Worm (Caenorhabditis elegans) whole organism, young adult: ENCODE measurements around the gene gtf-2H3.

Source experiments
- B0035.1 ChIP-seq: sonication (generic microtip); optimal IDR thresholded peaks from 2 replicates; lab custom pipeline; 2016; ENCODE audit warnings: missing genetic modification characterization, mild to moderate bottlenecking, missing compliant biosample characterization, missing genotype, missing genetic modification reagents
- B0261.1 ChIP-seq: sonication (generic microtip); optimal IDR thresholded peaks from 2 replicates; lab custom pipeline; 2016; ENCODE audit warnings: mild to moderate bottlenecking, missing genetic modification characterization, moderate library complexity, missing compliant biosample characterization
- C17E4.6 ChIP-seq: fragments of 200-800 bp; sonication (Bioruptor generic); IDR thresholded peaks from 2 replicates; pipeline ENCODE4 v1.3.6; 2022; ENCODE audit warnings: missing genetic modification reagents, missing genetic modification characterization, missing compliant biosample characterization
- D2030.7 ChIP-seq: fragments of 200-800 bp; sonication (Bioruptor generic); IDR thresholded peaks from 2 replicates; pipeline ENCODE4 v1.3.6; 2022; ENCODE audit warnings: missing genetic modification reagents, missing genetic modification characterization, missing compliant biosample characterization
- K12H6.12 ChIP-seq: fragments of 200-800 bp; sonication (Bioruptor generic); optimal IDR thresholded peaks from 2 replicates; lab custom pipeline; 2018; ENCODE audit warnings: mild to moderate bottlenecking, missing genetic modification characterization, missing compliant biosample characterization
- Y79H2A.3 ChIP-seq: fragments of 200-800 bp; sonication (Bioruptor generic); conservative IDR thresholded peaks from 2 replicates; pipeline ENCODE4 v1.3.6; 2022; ENCODE audit warnings: missing genetic modification reagents, missing genetic modification characterization, missing compliant biosample characterization
- Y95B8A.8 ChIP-seq: fragments of 200-800 bp; sonication (Bioruptor generic); IDR thresholded peaks from 2 replicates; pipeline ENCODE4 v1.3.6; 2022; ENCODE audit warnings: missing genetic modification reagents, missing genetic modification characterization, missing compliant biosample characterization
- athp-1 ChIP-seq: sonication (generic microtip); optimal IDR thresholded peaks from 2 replicates; lab custom pipeline; 2017; ENCODE audit warnings: mild to moderate bottlenecking, missing genetic modification characterization, missing compliant biosample characterization
- attf-5 ChIP-seq: fragments of 200-800 bp; sonication (Bioruptor generic); optimal IDR thresholded peaks from 2 replicates; lab custom pipeline; 2018; ENCODE audit warnings: mild to moderate bottlenecking, missing genetic modification characterization, missing compliant biosample characterization
- cebp-1 ChIP-seq, 2 experiments: fragments of 200-800 bp in 1 of 2; sonication (Bioruptor generic) in 1 of 2; sonication (generic microtip) in 1 of 2; IDR thresholded peaks in 1 of 2; optimal IDR thresholded peaks in 1 of 2; 2 replicates each; pipeline versions ENCODE4 v1.3.6 to Lab custom; 2017 to 2022; ENCODE audit warnings: missing compliant biosample characterization in 2 of 2, missing genetic modification characterization in 2 of 2, mild to moderate bottlenecking in 1 of 2, missing genetic modification reagents in 1 of 2, moderate library complexity in 1 of 2
- ceh-27 ChIP-seq: fragments of 200-800 bp; sonication (Bioruptor generic); optimal IDR thresholded peaks from 2 replicates; lab custom pipeline; 2018; ENCODE audit warnings: mild to moderate bottlenecking, missing genetic modification characterization, moderate library complexity, missing compliant biosample characterization
- ceh-79 ChIP-seq: sonication (generic microtip); optimal IDR thresholded peaks from 2 replicates; lab custom pipeline; 2017; ENCODE audit warnings: mild to moderate bottlenecking, missing genetic modification characterization, missing compliant biosample characterization
- die-1 ChIP-seq: sonication (generic microtip); optimal IDR thresholded peaks from 2 replicates; lab custom pipeline; 2016; ENCODE audit warnings: missing genotype, mild to moderate bottlenecking, missing genetic modification characterization, missing compliant biosample characterization
- ets-4 ChIP-seq: fragments of 200-800 bp; sonication (Bioruptor generic); optimal IDR thresholded peaks from 2 replicates; lab custom pipeline; 2018; ENCODE audit warnings: mild to moderate bottlenecking, missing genetic modification characterization, missing compliant biosample characterization
- gei-17 ChIP-seq: fragments of 200-800 bp; sonication (Bioruptor generic); optimal IDR thresholded peaks from 2 replicates; lab custom pipeline; 2018; ENCODE audit warnings: mild to moderate bottlenecking, missing genetic modification characterization, missing compliant biosample characterization
- hmg-1.2 ChIP-seq: fragments of 200-800 bp; sonication (Bioruptor generic); IDR thresholded peaks from 2 replicates; pipeline ENCODE4 v1.3.6; 2022; ENCODE audit warnings: missing genetic modification reagents, missing genetic modification characterization, missing compliant biosample characterization
- let-526 ChIP-seq: fragments of 200-800 bp; sonication (Bioruptor generic); IDR thresholded peaks from 2 replicates; pipeline ENCODE4 v1.3.6; 2022; ENCODE audit warnings: missing genetic modification reagents, missing genetic modification characterization, missing compliant biosample characterization
- lsy-27 ChIP-seq: sonication (generic microtip); optimal IDR thresholded peaks from 2 replicates; lab custom pipeline; 2017; ENCODE audit warnings: missing genetic modification characterization, mild to moderate bottlenecking, missing compliant biosample characterization, antibody characterized with exemption, missing genotype, borderline replicate concordance; ENCODE audit not compliant: insufficient read depth
- madf-3 ChIP-seq: fragments of 200-800 bp; sonication (Bioruptor generic); IDR thresholded peaks from 2 replicates; pipeline ENCODE4 v1.3.6; 2022; ENCODE audit warnings: missing genetic modification reagents, missing genetic modification characterization, missing compliant biosample characterization
- mcd-1 ChIP-seq: fragments of 200-800 bp; sonication (Bioruptor generic); IDR thresholded peaks from 2 replicates; pipeline ENCODE4 v1.3.6; 2022; ENCODE audit warnings: missing genetic modification reagents, missing genetic modification characterization, missing compliant biosample characterization
- mxl-1 ChIP-seq: sonication (generic microtip); optimal IDR thresholded peaks from 2 replicates; lab custom pipeline; 2016; ENCODE audit warnings: missing genetic modification characterization, missing compliant biosample characterization
- nfyb-1 ChIP-seq: fragments of 200-800 bp; sonication (Bioruptor generic); IDR thresholded peaks from 2 replicates; pipeline ENCODE4 v1.3.6; 2022; ENCODE audit warnings: missing genetic modification reagents, missing genetic modification characterization, missing compliant biosample characterization
- nhr-120 ChIP-seq: fragments of 200-800 bp; sonication (Bioruptor generic); IDR thresholded peaks from 2 replicates; pipeline ENCODE4 v1.3.6; 2022; ENCODE audit warnings: missing genetic modification characterization, missing compliant biosample characterization
- pha-4 ChIP-seq: fragments of 150-350 bp; sonication (generic microtip); optimal IDR thresholded peaks from 2 replicates; lab custom pipeline; 2014; ENCODE audit warnings: missing biosample characterization, missing genetic modification reagents, missing genetic modification characterization
- rcor-1 ChIP-seq: fragments of 200-800 bp; sonication (Bioruptor generic); IDR thresholded peaks from 2 replicates; pipeline ENCODE4 v1.3.6; 2022; ENCODE audit warnings: missing genetic modification reagents, missing genetic modification characterization, missing compliant biosample characterization
- rec-8 ChIP-seq, 2 experiments: sonication (generic microtip); optimal IDR thresholded peaks; 2 replicates each; lab custom pipeline; 2016; ENCODE audit warnings: mild to moderate bottlenecking in 2 of 2, missing genetic modification characterization in 2 of 2, missing genetic modification reagents in 2 of 2, missing genotype in 2 of 2, missing biosample characterization in 1 of 2, missing compliant biosample characterization in 1 of 2, moderate library complexity in 1 of 2
- rpc-1 ChIP-seq, 2 experiments: fragments of 150-350 bp in 1 of 2; sonication (generic microtip) in 1 of 2; optimal IDR thresholded peaks; 2 replicates each; lab custom pipeline; 2014 to 2018; ENCODE audit warnings: missing biosample characterization in 1 of 2, missing genetic modification characterization in 1 of 2, missing genetic modification reagents in 1 of 2, missing genotype in 1 of 2
- snpc-3.4 ChIP-seq: sonication (generic microtip); optimal IDR thresholded peaks from 2 replicates; lab custom pipeline; 2017; ENCODE audit warnings: missing genetic modification characterization, mild to moderate bottlenecking, missing compliant biosample characterization, antibody characterized with exemption, moderate library complexity, missing genotype, missing genetic modification reagents
- zfh-2 ChIP-seq: fragments of 200-800 bp; sonication (Bioruptor generic); conservative IDR thresholded peaks from 2 replicates; pipeline ENCODE4 v1.3.6; 2022; ENCODE audit warnings: missing genetic modification reagents, missing genetic modification characterization, missing compliant biosample characterization
- ztf-22 ChIP-seq: fragments of 200-800 bp; sonication (Bioruptor generic); optimal IDR thresholded peaks from 2 replicates; lab custom pipeline; 2018; ENCODE audit warnings: mild to moderate bottlenecking, missing genetic modification characterization, moderate library complexity, missing compliant biosample characterization
- ztf-25 ChIP-seq: fragments of 200-800 bp; sonication (Bioruptor generic); IDR thresholded peaks from 2 replicates; pipeline ENCODE4 v1.3.6; 2022; ENCODE audit warnings: missing genetic modification reagents, missing genetic modification characterization, missing compliant biosample characterization

Gene gtf-2H3

DNA sequence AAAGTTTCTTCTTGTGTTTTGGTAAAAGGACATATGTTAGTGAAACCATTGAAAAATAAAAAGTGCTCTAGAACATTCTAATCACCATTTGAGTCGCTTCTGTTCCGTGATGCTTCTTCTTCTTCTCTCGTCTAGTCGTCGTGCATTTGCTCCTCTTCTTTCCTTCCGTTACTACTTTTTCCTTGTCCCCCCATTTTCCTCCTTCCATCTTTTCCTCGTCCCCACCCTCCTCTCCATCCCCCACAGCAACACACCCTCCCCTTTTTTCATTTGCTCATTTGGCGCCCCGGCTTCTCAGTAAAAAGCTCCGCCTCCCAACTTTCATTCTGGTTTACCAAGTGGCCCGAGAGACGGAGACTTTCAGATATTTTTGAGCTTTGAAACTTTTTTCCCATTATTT is 31.8 kb upstream of the gtf-2H3 start:
- peak; percentile 88 for TF ChIP-seq zfh-2 (GFP tag; lab: Robert Waterston, UW)
- TF ChIP-seq cebp-1 (GFP tag; IDR thresholded peaks at IDR 0.05; lab: Robert Waterston, UW): no peak
- peak; percentile 38 for TF ChIP-seq cebp-1 (tag; optimal IDR thresholded peaks at IDR 0.05; lab: Kevin White, UChicago)
- peak; percentile 72 for TF ChIP-seq K12H6.12
- TF ChIP-seq mcd-1 (GFP tag; lab: Robert Waterston, UW): 0 out of 2 replicates have a peak, but pooled peaks have one; percentile 14
- TF ChIP-seq attf-5 (GFP tag; lab: Kevin White, UChicago): peak; percentile 14
- TF ChIP-seq ztf-22 (GFP tag; lab: Kevin White, UChicago): peak; percentile 25
- 0 out of 2 replicates have a peak, but pooled peaks have one; percentile 23 for TF ChIP-seq nfyb-1 (GFP tag; lab: Robert Waterston, UW)
- no peak for TF ChIP-seq ceh-27 (GFP tag; lab: Kevin White, UChicago)
- TF ChIP-seq ets-4 (GFP tag; lab: Kevin White, UChicago): no peak

DNA sequence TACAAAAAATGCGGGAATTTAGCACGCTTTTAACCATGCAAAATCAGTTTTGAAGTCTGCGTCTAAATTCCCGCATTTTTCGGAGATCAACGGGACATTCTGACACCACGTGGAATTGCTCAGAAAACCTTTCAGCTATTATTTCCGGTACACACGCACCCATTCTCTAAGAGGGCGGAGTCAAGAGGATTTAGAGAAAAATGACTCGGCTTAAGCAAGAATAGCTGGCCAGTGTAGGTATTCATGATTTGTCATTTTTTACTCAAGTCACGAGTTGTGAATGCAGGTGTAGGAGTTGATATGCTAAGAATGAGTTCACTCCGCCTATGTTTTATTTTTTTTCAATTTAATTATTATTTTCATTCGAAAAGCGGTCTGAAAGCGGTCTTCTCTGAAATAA is 30.8 kb upstream of the gtf-2H3 start:
- TF ChIP-seq nhr-120 (GFP tag; lab: Robert Waterston, UW) (no peak), mxl-1 (no peak), die-1 (tag; lab: Kevin White, UChicago) (no peak), ztf-25 (GFP tag; lab: Robert Waterston, UW) (no peak), B0035.1 (no peak), pha-4 (tag; lab: Kevin White, UChicago) (no peak), ceh-79 (tag; lab: Kevin White, UChicago) (no peak), snpc-3.4 (tag; lab: Kevin White, UChicago) (no peak), rcor-1 (GFP tag; lab: Robert Waterston, UW) (no peak), Y79H2A.3 (GFP tag; lab: Robert Waterston, UW) (no peak), lsy-27 (tag; lab: Kevin White, UChicago) (no peak), let-526 (no peak), madf-3 (GFP tag; lab: Robert Waterston, UW) (no peak), rec-8 (tag; optimal IDR thresholded peaks at IDR 0.05; lab: Kevin White, UChicago) (no peak)

DNA sequence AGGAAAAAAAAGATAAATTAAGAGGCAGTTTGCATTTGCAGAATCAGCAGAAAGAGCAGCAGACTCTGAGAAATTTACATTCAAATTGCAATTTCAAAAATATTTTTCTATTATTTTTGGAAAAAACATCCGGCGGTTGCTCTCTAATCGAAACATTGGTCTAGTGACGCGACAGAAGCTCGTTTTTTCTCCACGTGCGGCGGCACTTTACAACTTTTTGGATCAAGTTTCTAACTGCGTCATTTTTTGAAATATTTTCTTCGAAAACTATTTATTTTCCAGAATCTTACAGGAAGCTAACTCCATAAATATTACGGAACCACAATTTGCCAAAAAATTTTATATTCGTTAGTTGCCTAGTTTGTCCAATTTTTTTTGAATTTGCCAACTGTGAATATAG is 30.0 kb upstream of the gtf-2H3 start:
- TF ChIP-seq gei-17 (GFP tag; lab: Kevin White, UChicago) (no peak), D2030.7 (no peak), athp-1 (tag; lab: Kevin White, UChicago) (no peak), snpc-3.4 (tag; lab: Kevin White, UChicago) (no peak), B0261.1 (no peak), ets-4 (GFP tag; lab: Kevin White, UChicago) (no peak), Y95B8A.8 (GFP tag; lab: Robert Waterston, UW) (no peak), C17E4.6 (GFP tag; lab: Robert Waterston, UW) (no peak)

DNA sequence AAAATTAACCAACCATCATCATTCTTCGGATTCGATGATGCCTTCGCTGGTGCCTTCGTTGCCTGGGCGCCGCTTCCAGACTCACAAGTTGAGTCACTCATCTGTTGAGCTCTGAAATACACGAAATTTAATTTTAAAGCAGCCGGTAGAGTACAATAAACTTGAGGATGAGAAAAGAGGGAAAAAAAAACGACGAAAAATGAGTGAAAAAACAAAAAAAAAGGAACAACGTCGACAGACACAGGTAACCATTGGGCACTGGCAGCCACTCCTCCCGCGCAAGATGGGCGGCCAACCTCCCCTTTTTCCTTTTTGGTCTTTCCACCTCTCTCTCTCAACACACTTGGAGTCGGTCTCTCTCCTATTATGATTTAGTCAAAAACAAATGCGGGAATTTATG is 26.8 kb upstream of the gtf-2H3 start, which contains the start of gene K08E5.1:
TSS of gene K08E5.1 (minus strand) at position 101 of the 400 bp plus-strand sequence.
- TF ChIP-seq hmg-1.2 (GFP tag; lab: Robert Waterston, UW) (peak; percentile 22; the same call in 1 of the 2 replicates), rpc-1 (optimal IDR thresholded peaks at IDR 0.05; lab: Kevin White, UChicago) (no peak), rpc-1 (tag; optimal IDR thresholded peaks at IDR 0.05; lab: Kevin White, UChicago) (no peak)
